Fruit fly (Drosophila melanogaster) whole organism: ENCODE results near the gene Irp-1B.

Experiments
- CG8478 ChIP-seq: fragments of >200 bp; optimal IDR thresholded peaks from 2 replicates; lab custom pipeline; 2018; ENCODE audit warnings: inconsistent platforms
- Dll ChIP-seq: fragments of >200 bp; optimal IDR thresholded peaks from 2 replicates; lab custom pipeline; 2017
- pan ChIP-seq: fragments of >200 bp; optimal IDR thresholded peaks from 2 replicates; lab custom pipeline; 2017
- psq ChIP-seq: fragments of >200 bp; optimal IDR thresholded peaks from 2 replicates; lab custom pipeline; 2017

DNA sequence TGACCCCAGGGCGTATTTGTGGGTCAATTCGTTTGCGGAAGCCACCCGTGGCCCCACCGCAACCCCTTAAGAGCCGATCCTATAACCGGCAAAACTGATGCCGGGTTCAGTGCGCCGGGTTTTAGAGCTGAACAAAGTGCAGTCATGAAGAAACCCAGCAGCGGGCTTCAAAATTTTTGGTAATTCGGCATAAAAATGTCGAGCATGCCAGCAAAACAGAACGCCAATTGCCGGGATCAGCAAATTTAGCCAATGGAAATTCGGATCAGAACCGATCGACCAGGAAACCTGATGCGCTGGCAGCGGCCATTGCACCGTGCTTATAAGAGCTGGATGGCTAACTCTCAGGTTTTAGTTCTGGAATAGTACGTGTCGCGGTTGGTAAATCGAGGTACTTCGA lies 5.0 kb downstream of the Irp-1B start:
- no peak for TF ChIP-seq psq (lab: Kevin White, UChicago)
- no peak for TF ChIP-seq pan
- TF ChIP-seq Dll: no peak
- TF ChIP-seq CG8478 (lab: Kevin White, UChicago): no peak
